Worm (Caenorhabditis elegans): ENCODE results near the gene alg-4.

alg-4 gene

DNA sequence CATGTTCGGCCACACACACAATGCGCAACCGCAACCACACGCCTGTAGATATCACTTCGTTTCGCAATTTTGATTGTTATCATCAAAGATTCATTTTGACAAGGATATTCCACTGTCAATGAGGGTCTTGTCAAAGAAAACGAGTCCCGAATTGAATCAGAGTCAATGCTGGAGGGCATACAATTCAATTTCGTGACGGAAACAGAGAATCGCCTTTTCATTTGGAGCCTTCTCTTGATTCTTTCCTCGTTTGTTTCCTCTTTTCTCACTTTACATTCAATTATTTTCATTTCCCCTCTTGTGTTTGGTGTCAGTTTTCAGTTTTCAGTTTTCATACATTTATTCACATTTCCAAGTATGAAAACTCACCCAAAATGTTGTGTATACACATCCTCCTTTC, 23.9 kb downstream of the alg-4 start:
- TF ChIP-seq sma-3 (GFP tag; optimal IDR thresholded peaks at IDR 0.05) (peak; percentile 13), nhr-11 (tag; optimal IDR thresholded peaks at IDR 0.05) (no peak)

DNA sequence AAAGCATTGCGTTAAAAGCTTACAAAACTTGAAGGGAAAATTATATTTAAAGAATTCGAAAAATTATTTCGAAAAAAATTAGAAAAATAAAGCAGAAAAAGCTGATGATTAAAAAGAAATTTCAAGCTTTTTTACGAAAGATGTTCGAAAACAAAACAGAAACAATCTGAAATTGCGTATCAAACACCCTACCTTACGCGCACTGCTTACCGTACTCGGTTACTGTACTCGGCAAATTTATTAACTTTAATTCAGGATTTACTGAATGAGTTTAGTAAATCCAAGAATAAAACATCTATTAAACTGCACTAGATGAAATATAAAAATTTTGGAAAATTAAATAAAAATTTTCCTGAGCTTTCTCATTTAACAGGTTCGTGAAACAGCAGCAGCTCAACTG, 28.8 kb downstream of the alg-4 start:
- no peak for TF ChIP-seq ceh-16 (tag; optimal IDR thresholded peaks at IDR 0.05)
- peak in 1 of 2 experiments; percentile 44 for TF ChIP-seq lsy-2 (tag; optimal IDR thresholded peaks at IDR 0.05)

DNA sequence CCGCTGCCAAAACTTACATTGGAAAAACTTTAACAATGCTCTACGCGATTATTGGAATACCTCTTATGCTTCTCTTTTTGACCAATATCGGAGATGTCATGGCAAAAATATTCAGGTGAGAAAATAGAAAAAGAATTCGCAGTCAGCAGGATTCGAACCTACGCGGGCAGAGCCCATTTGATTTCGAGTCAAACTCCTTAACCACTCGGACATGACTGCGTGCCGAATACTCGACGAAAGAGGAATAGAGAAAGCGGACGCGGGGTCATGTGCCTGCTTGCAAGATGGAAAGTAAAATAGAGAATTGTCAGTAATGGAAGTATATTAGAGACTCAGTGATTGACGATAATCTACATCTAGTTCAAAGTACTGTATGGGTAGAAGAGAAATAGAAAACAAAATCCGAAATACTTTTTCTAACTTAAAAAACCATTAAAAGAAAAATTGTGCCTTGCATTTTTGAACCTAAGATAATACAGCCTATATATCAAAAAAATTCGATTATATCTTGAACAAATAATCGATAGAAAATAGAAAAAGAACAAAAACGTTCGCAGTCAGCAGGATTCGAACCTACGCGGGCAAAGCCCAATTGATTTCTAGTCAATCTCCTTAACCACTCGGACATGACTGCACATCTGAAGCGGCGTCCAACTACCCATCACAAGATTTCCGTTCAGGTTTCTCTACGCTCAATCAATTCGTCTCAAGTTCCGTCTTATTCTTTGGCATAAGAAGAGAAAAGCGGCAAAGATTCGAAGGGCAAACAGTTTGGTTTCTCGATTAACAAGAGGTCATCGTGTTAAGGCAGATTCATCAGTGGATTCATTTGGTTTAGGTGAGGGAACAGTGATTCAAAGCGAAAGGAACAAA, 29.5 kb downstream of the alg-4 start:
- TF ChIP-seq C34F6.9 (tag; optimal IDR thresholded peaks at IDR 0.05), result peak; percentile 48
- TF ChIP-seq nhr-23 (tag; optimal IDR thresholded peaks at IDR 0.05), result no peak
- TF ChIP-seq mab-5 (tag; optimal IDR thresholded peaks at IDR 0.05), result peak; percentile 37
- TF ChIP-seq F13H6.1 (tag; optimal IDR thresholded peaks at IDR 0.05), result peak; percentile 31
- TF ChIP-seq nhr-11 (tag; optimal IDR thresholded peaks at IDR 0.05), result no peak
- no peak for TF ChIP-seq ceh-82 (tag; optimal IDR thresholded peaks at IDR 0.05)
- TF ChIP-seq fos-1 (tag; optimal IDR thresholded peaks at IDR 0.05), result peak; percentile 20
- TF ChIP-seq nhr-129 (tag; optimal IDR thresholded peaks at IDR 0.05), result peak; percentile 79
- peak; percentile 64 for TF ChIP-seq unc-55 (GFP tag; optimal IDR thresholded peaks at IDR 0.05)
- TF ChIP-seq mdl-1 (tag; optimal IDR thresholded peaks at IDR 0.05), result peak in 1 of 2 experiments; percentile 17
- peak; percentile 35 to 50 for TF ChIP-seq lsy-2 (tag; optimal IDR thresholded peaks at IDR 0.05)
- peak; percentile 78 for TF ChIP-seq sma-9 (GFP tag; optimal IDR thresholded peaks at IDR 0.05)
- TF ChIP-seq sma-9 (tag; optimal IDR thresholded peaks at IDR 0.05), result no peak
- TF ChIP-seq sma-3 (GFP tag; optimal IDR thresholded peaks at IDR 0.05), result peak; percentile 16
- TF ChIP-seq nhr-6 (tag; optimal IDR thresholded peaks at IDR 0.05), result no peak
- TF ChIP-seq lin-11 (tag; optimal IDR thresholded peaks at IDR 0.05), result peak; percentile 53
- TF ChIP-seq ztf-4 (tag; optimal IDR thresholded peaks at IDR 0.05), result peak; percentile 42
- peak; percentile 61 for TF ChIP-seq Y55F3AM.14 (GFP tag; optimal IDR thresholded peaks at IDR 0.05)
- peak; percentile 1 for TF ChIP-seq sem-4 (tag; optimal IDR thresholded peaks at IDR 0.05)
- peak; percentile 70 for TF ChIP-seq gmeb-1 (tag; optimal IDR thresholded peaks at IDR 0.05)
- TF ChIP-seq crh-2 (tag; optimal IDR thresholded peaks at IDR 0.05), result peak; percentile 58

DNA sequence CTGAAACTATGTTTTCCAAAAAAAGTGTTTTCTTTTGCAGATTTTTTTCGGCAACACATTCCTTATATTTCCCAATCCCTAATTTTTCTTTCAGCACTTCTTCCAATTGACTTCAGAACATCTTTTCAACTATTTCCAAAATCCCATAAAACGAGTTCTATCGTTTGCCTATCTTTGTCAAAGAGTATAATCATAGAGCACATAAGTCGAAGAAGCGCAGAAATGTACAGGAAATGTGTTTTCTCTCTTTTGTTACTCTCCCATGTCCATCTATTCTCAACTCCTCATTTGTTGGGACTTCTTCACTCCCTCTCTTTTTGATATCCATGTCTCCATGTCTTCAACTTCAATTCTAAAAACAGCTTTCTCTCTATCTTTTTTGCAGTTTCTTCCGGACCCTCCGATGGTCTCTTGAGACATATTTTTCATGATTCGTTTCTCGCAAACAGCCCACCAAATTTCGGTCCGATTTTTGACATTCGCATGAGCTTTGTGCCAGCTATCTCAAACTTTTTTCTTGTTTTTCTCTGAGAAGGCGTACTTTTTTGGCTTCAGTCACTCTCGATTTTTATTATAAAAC, 30.9 kb downstream of the alg-4 start, which contains the start of gene twk-48:
twk-48 (plus strand) TSS at position 530 of the 580 bp plus-strand sequence.
- no peak for TF ChIP-seq nhr-11 (tag; optimal IDR thresholded peaks at IDR 0.05)
- TF ChIP-seq ama-1 (optimal IDR thresholded peaks at IDR 0.05), result no peak
- no peak for TF ChIP-seq nhr-6 (tag; optimal IDR thresholded peaks at IDR 0.05)
- peak; percentile 7 for TF ChIP-seq sma-9 (GFP tag; optimal IDR thresholded peaks at IDR 0.05)
- no peak for TF ChIP-seq sma-9 (tag; optimal IDR thresholded peaks at IDR 0.05)
- no peak for TF ChIP-seq peb-1 (tag; optimal IDR thresholded peaks at IDR 0.05)
- TF ChIP-seq C34F6.9 (tag; optimal IDR thresholded peaks at IDR 0.05), result peak; percentile 2

DNA sequence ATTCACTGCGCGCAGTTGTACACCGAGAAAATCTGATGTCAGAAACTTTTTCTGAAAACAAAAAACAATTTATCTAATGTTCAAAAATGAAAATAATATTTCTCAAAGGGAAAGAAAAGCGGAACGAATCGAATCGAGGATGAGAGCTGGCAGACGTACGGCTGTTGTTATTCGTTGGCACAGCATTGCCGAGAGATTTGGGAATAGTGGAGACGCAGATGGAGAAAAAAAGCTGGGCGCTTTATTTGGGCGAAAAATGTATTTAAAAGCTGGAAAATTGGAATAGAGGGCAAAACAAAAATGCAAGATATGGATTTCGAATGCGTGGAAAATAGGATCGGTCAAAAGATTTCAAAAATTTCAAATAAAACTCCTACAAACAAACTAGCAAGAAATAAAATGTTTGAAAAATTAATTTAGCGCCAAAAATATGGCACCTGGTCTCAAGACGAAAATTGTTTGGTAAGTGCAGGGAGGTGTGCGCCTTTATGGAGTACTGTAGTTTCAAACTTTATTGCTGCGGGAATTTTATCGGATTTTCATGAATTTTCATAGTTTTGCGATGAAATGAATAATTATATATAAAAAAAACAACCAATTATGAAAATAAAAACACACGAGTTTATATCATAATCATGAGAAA, 32.0 kb downstream of the alg-4 start, which contains the start of gene gpdh-2:
gpdh-2 (minus strand) TSS at position 51 of the 643 bp plus-strand sequence.
- no peak for TF ChIP-seq alr-1 (tag; optimal IDR thresholded peaks at IDR 0.05)
- peak; percentile 9 for TF ChIP-seq snpc-4 (tag; optimal IDR thresholded peaks at IDR 0.05)
- TF ChIP-seq ZK546.5 (tag; optimal IDR thresholded peaks at IDR 0.05), result no peak
- peak; percentile 27 for TF ChIP-seq nhr-129 (tag; optimal IDR thresholded peaks at IDR 0.05)
- no peak for TF ChIP-seq elt-1 (tag; optimal IDR thresholded peaks at IDR 0.05)
- no peak for TF ChIP-seq blmp-1 (tag; optimal IDR thresholded peaks at IDR 0.05; ENCODE audit: insufficient read depth)
- peak in 1 of 2 experiments; percentile 14 for TF ChIP-seq lsy-2 (tag; optimal IDR thresholded peaks at IDR 0.05)

DNA sequence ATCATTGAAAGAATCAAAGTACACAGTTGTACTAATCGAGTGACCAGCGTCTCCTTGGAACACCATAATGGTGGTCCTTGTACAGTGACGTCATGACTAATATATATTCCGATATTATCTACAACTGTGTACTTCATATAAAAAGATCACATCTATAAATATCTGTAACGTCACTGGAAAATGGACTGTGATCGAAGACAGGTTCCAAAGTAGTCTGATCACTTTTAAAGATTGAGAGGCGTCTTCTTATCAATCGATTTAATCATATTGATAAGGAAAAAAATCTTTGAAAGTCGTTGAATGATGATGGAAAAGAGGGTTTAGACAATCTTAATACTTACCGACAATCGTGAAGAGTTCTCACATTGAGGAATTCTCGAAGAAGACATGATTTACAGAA, 33.2 kb downstream of the alg-4 start:
- TF ChIP-seq fos-1 (tag; optimal IDR thresholded peaks at IDR 0.05) (peak; percentile 1), unc-55 (GFP tag; optimal IDR thresholded peaks at IDR 0.05) (no peak), sma-9 (GFP tag; optimal IDR thresholded peaks at IDR 0.05) (peak; percentile 78), sma-9 (tag; optimal IDR thresholded peaks at IDR 0.05) (no peak), nhr-25 (tag; optimal IDR thresholded peaks at IDR 0.05) (peak; percentile 34)
